Fruit fly (Drosophila melanogaster): Measurements from ENCODE around the gene Edem2.

DNA sequence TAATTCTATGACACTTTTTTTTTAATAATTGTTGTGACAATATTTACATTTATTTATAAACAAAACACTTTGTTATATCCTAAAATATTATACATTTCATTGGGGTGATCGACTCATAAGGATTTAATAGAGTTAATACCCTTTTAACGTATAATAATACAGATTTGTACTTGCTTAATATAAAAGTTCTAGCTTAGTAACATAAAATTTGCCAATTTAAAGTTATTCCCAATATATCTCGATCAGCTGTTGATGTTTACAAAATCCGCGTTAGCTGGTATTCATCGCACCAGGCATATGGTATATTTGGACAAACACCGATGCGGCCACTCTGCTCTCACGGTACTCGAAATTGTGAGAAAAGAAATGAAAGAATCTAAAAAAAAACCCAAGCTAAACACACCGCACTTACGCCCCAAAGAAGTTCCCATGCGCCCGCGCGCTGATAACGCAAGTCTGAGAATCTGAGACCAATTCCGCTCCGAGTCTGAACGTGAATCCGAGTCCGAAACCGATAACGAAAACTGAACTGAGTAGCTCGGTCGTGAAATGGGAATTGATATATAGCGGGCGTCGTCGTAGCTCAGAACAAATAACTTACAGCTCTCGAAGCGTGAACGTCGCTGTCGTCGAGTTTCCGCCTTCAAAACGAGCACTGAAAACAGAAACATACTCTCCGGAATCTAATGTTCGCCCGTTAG lies 11.6 kb downstream of the Edem2 start, which contains the start of gene Pect:
- TF ChIP-seq Myc (optimal IDR thresholded peaks at IDR 0.05) (no peak), h (optimal IDR thresholded peaks at IDR 0.05) (no peak), insv (optimal IDR thresholded peaks at IDR 0.05) (no peak)
